Comparison of ENCODE assay signal across 4 fruit fly cellular contexts in the genomic region with DNA sequence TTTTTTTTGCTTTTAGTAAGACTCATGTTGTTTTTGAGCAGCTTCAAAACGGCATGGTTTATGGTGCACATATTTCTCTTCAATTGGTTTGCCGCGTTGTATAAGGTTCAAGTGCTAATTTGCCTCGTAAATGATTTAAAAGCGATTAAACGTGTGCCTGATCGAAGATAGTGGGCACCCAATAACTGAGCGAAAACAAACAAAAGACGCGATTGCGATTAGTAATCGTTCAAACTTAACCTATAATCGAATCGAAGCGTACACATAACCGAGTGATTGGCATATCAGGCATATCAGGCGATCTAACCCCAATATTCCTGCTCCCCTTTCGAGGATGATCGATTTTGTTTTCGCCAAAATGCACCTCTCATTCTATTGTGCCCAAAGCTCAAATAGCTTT.
TF ChIP-seq lines count a peak whose summit lies in the region.

No protein-coding gene starts in this region.

- no peak for TF ChIP-seq CTCF in whole organism, embryonic (GFP tag; optimal IDR thresholded peaks at IDR 0.05; lab: Kevin White, UChicago)

TF ChIP-seq in whole organism, adult, 20 proteins besides CTCF, POLR2A, EP300 and RAD21:
- TF ChIP-seq pad (GFP tag; optimal IDR thresholded peaks at IDR 0.05; lab: Kevin White, UChicago) = no peak
- TF ChIP-seq Mnt (GFP tag; optimal IDR thresholded peaks at IDR 0.05; lab: Kevin White, UChicago) = peak; percentile 26

TF ChIP-seq in whole organism, embryonic, 481 proteins besides CTCF, POLR2A, EP300 and RAD21:
- no peak for TF ChIP-seq MBD-R2 (GFP tag; IDR thresholded peaks at IDR 0.05; lab: Robert Waterston, UW)
- no peak for TF ChIP-seq CG10267 (tag; optimal IDR thresholded peaks at IDR 0.05; lab: Kevin White, UChicago)
- peak; percentile 78 for TF ChIP-seq bigmax (GFP tag; optimal IDR thresholded peaks at IDR 0.05; lab: Kevin White, UChicago)
- peak; percentile 89 for TF ChIP-seq grn (GFP tag; optimal IDR thresholded peaks at IDR 0.05; lab: Kevin White, UChicago)
- peak; percentile 70 for TF ChIP-seq Vsx1 (GFP tag; optimal IDR thresholded peaks at IDR 0.05; lab: Kevin White, UChicago)
- peak; percentile 98 for TF ChIP-seq exex (tag; optimal IDR thresholded peaks at IDR 0.05; lab: Kevin White, UChicago)
- peak; percentile 75 for TF ChIP-seq sug (tag; optimal IDR thresholded peaks at IDR 0.05; lab: Kevin White, UChicago)
- peak in 1 of 2 experiments; percentile 64 for TF ChIP-seq Pdp1 (GFP tag; optimal IDR thresholded peaks at IDR 0.05; lab: Kevin White, UChicago)
- peak; percentile 1 for TF ChIP-seq Ets65A (GFP tag; lab: Kevin White, UChicago)
- TF ChIP-seq Drgx (GFP tag; IDR thresholded peaks at IDR 0.05; lab: Robert Waterston, UW) = no peak
- no peak for TF ChIP-seq en (GFP tag; optimal IDR thresholded peaks at IDR 0.05; lab: Kevin White, UChicago)
- TF ChIP-seq CG34376 (GFP tag; optimal IDR thresholded peaks at IDR 0.05; lab: Kevin White, UChicago) = peak; percentile 22
TF ChIP-seq in whole organism, embryonic: peak in this region for 8.

TF ChIP-seq in whole organism, prepupa, 60 proteins besides CTCF, POLR2A, EP300 and RAD21:
- TF ChIP-seq CG15336 (GFP tag; IDR thresholded peaks at IDR 0.05; lab: Robert Waterston, UW) (no peak), svp (GFP tag; lab: Kevin White, UChicago) (peak; percentile 43), Eip93F (GFP tag; optimal IDR thresholded peaks at IDR 0.05; lab: Kevin White, UChicago) (no peak), vri (GFP tag; optimal IDR thresholded peaks at IDR 0.05; lab: Kevin White, UChicago) (peak; percentile 78), CG3032 (tag; optimal IDR thresholded peaks at IDR 0.05; lab: Kevin White, UChicago) (no peak), eg (GFP tag; IDR thresholded peaks at IDR 0.05; lab: Robert Waterston, UW) (no peak)

TF ChIP-seq in whole organism, wandering third instar larva, 38 proteins besides CTCF, POLR2A, EP300 and RAD21:
- TF ChIP-seq usp (GFP tag; optimal IDR thresholded peaks at IDR 0.05; lab: Kevin White, UChicago) (no peak), CG9705 (GFP tag; optimal IDR thresholded peaks at IDR 0.05; lab: Kevin White, UChicago) (no peak), Myc (optimal IDR thresholded peaks at IDR 0.05; lab: Kevin White, UChicago) (no peak), Hr83 (GFP tag; optimal IDR thresholded peaks at IDR 0.05; lab: Kevin White, UChicago; ENCODE audit: poor library complexity, severe bottlenecking) (no peak), Hr78 (GFP tag; optimal IDR thresholded peaks at IDR 0.05; lab: Kevin White, UChicago) (no peak), Vsx2 (GFP tag; optimal IDR thresholded peaks at IDR 0.05; lab: Kevin White, UChicago; ENCODE audit: partially characterized antibody) (peak; percentile 71), br (GFP tag; optimal IDR thresholded peaks at IDR 0.05; lab: Kevin White, UChicago) (no peak), h (GFP tag; optimal IDR thresholded peaks at IDR 0.05; lab: Kevin White, UChicago) (peak; percentile 18), jim (GFP tag; optimal IDR thresholded peaks at IDR 0.05; lab: Kevin White, UChicago) (no peak), foxo (GFP tag; optimal IDR thresholded peaks at IDR 0.05; lab: Kevin White, UChicago) (no peak)
